Worm (Caenorhabditis elegans) whole organism, young adult: ENCODE data around the gene unc-119.

ENCODE experiments used
- D2030.7 ChIP-seq: fragments of 200-800 bp; sonication (Bioruptor generic); IDR thresholded peaks from 2 replicates; pipeline ENCODE4 v1.3.6; 2022; ENCODE audit warnings: missing genetic modification reagents, missing genetic modification characterization, missing compliant biosample characterization
- F37B4.10 ChIP-seq: fragments of 200-800 bp; sonication (Bioruptor generic); IDR thresholded peaks from 2 replicates; pipeline ENCODE4 v1.3.6; 2022; ENCODE audit warnings: missing genetic modification characterization, missing compliant biosample characterization
- F57A8.1 ChIP-seq: fragments of 200-800 bp; sonication (Bioruptor generic); optimal IDR thresholded peaks from 2 replicates; lab custom pipeline; 2018; ENCODE audit warnings: mild to moderate bottlenecking, missing genetic modification characterization, moderate library complexity, missing compliant biosample characterization
- athp-1 ChIP-seq: sonication (generic microtip); optimal IDR thresholded peaks from 2 replicates; lab custom pipeline; 2017; ENCODE audit warnings: mild to moderate bottlenecking, missing genetic modification characterization, missing compliant biosample characterization
- bed-2 ChIP-seq: fragments of 200-800 bp; sonication (Bioruptor generic); IDR thresholded peaks from 2 replicates; pipeline ENCODE4 v1.3.6; 2022; ENCODE audit warnings: missing genetic modification reagents, missing genetic modification characterization, missing compliant biosample characterization
- ceh-91 ChIP-seq: fragments of 200-800 bp; sonication (Bioruptor generic); IDR thresholded peaks from 2 replicates; pipeline ENCODE4 v1.3.6; 2022; ENCODE audit warnings: missing genetic modification reagents, missing genetic modification characterization, missing compliant biosample characterization
- gei-17 ChIP-seq: fragments of 200-800 bp; sonication (Bioruptor generic); optimal IDR thresholded peaks from 2 replicates; lab custom pipeline; 2018; ENCODE audit warnings: mild to moderate bottlenecking, missing genetic modification characterization, missing compliant biosample characterization
- him-1 ChIP-seq: sonication (generic microtip); optimal IDR thresholded peaks from 2 replicates; lab custom pipeline; 2016; ENCODE audit warnings: missing genotype, missing genetic modification reagents, missing genetic modification characterization, missing compliant biosample characterization
- lsy-27 ChIP-seq: sonication (generic microtip); optimal IDR thresholded peaks from 2 replicates; lab custom pipeline; 2017; ENCODE audit warnings: missing genetic modification characterization, mild to moderate bottlenecking, missing compliant biosample characterization, antibody characterized with exemption, missing genotype, borderline replicate concordance; ENCODE audit not compliant: insufficient read depth
- nhr-90 ChIP-seq: sonication (generic microtip); optimal IDR thresholded peaks from 2 replicates; lab custom pipeline; 2016; ENCODE audit warnings: missing genotype, mild to moderate bottlenecking, missing genetic modification characterization, missing compliant biosample characterization
- tbp1 ChIP-seq: fragments of 200-800 bp; sonication (Bioruptor generic); optimal IDR thresholded peaks from 2 replicates; lab custom pipeline; 2018; ENCODE audit warnings: mild to moderate bottlenecking, missing genetic modification characterization, missing compliant biosample characterization
- tbx-9 ChIP-seq: sonication (generic microtip); optimal IDR thresholded peaks from 2 replicates; lab custom pipeline; 2016; ENCODE audit warnings: borderline replicate concordance, missing genetic modification characterization, inconsistent platforms, missing compliant biosample characterization
- ztf-26 ChIP-seq: sonication (generic microtip); optimal IDR thresholded peaks from 2 replicates; lab custom pipeline; 2017; ENCODE audit warnings: missing genetic modification characterization, missing compliant biosample characterization

Gene unc-119

ce11 chrIII:10957236-10957635 lies 54.8 kb downstream of the unc-119 start (continued):
- TF ChIP-seq D2030.7 (no peak), athp-1 (tag; lab: Kevin White, UChicago) (no peak), nhr-90 (tag; lab: Kevin White, UChicago) (no peak), F37B4.10 (no peak), ceh-91 (no peak), tbx-9 (no peak), him-1 (peak; percentile 8), lsy-27 (no peak), F57A8.1 (GFP tag; lab: Kevin White, UChicago) (no peak), bed-2 (GFP tag; lab: Robert Waterston, UW) (no peak), gei-17 (GFP tag; lab: Kevin White, UChicago) (no peak), tbp1 (GFP tag; lab: Kevin White, UChicago) (peak; percentile 33)

ce11 chrIII:10957710-10958109 lies 55.3 kb downstream of the unc-119 start:
- TF ChIP-seq ztf-26 (tag; lab: Kevin White, UChicago) = no peak
